Fruit fly (Drosophila melanogaster): Measurements from ENCODE around the gene CG7990.

CG7990 gene

dm6 chrX:19201630-19202029 is at the start of gene CG7990:
Gene CG7990 (minus strand): TSS chrX:19201979.
- TF ChIP-seq CG8159 (tag; optimal IDR thresholded peaks at IDR 0.05) (no peak), CG4496 (GFP tag; IDR thresholded peaks at IDR 0.05) (no peak), CG14655 (GFP tag; optimal IDR thresholded peaks at IDR 0.05) (no peak), Pif1A (GFP tag; optimal IDR thresholded peaks at IDR 0.05) (no peak), CG8301 (tag; optimal IDR thresholded peaks at IDR 0.05) (no peak), CG34367 (tag; optimal IDR thresholded peaks at IDR 0.05) (no peak), gl (tag; optimal IDR thresholded peaks at IDR 0.05) (no peak)

DNA sequence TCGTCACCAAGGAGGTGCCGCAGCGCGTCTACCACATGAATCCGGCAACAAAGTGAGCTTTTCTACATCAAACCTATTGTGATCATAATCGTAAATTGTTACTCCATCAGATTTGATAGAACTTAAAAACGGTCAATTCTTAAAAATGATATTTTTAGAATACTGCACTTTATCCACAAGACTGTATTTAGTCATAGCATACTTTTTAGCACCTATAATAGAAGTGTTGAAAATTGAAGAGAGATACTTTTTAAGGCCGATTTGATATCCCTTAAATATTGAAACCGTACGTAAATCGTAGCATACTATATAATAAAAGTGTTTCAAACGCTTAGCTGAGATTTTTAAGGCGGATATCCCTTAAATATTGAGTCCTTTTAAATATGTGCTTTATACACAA is 48.4 kb upstream of the CG7990 start:
- no peak for TF ChIP-seq gl (tag; optimal IDR thresholded peaks at IDR 0.05)
- TF ChIP-seq CG10348 (GFP tag; IDR thresholded peaks at IDR 0.05), result no peak
- TF ChIP-seq Pif1B (GFP tag; optimal IDR thresholded peaks at IDR 0.05), result no peak
- no peak for TF ChIP-seq CG14655 (GFP tag; optimal IDR thresholded peaks at IDR 0.05)
- no peak for TF ChIP-seq fd96Ca (GFP tag; IDR thresholded peaks at IDR 0.05)
- no peak for TF ChIP-seq CG9948 (tag; optimal IDR thresholded peaks at IDR 0.05)
- TF ChIP-seq Snoo (tag; optimal IDR thresholded peaks at IDR 0.05), result no peak
- no peak for TF ChIP-seq CG4496 (GFP tag; IDR thresholded peaks at IDR 0.05)
- no peak for TF ChIP-seq Pif1A (GFP tag; optimal IDR thresholded peaks at IDR 0.05)
- no peak for TF ChIP-seq CG15710 (tag; optimal IDR thresholded peaks at IDR 0.05)
- no peak for TF ChIP-seq CG34367 (tag; optimal IDR thresholded peaks at IDR 0.05)
- TF ChIP-seq CG8159 (tag; optimal IDR thresholded peaks at IDR 0.05), result no peak
- no peak for TF ChIP-seq Ets98B (GFP tag; IDR thresholded peaks at IDR 0.05)
- TF ChIP-seq CG12605 (GFP tag; IDR thresholded peaks at IDR 0.05), result no peak
- no peak for TF ChIP-seq CG8301 (tag; optimal IDR thresholded peaks at IDR 0.05)
- no peak for TF ChIP-seq D1 (tag; optimal IDR thresholded peaks at IDR 0.05)
- TF ChIP-seq CG32121 (GFP tag; IDR thresholded peaks at IDR 0.05), result no peak
- no peak for TF ChIP-seq CG17806 (tag; optimal IDR thresholded peaks at IDR 0.05)

dm6 chrX:19249339-19249738 is 47.6 kb upstream of the CG7990 start:
- TF ChIP-seq CG32121 (GFP tag; IDR thresholded peaks at IDR 0.05) (no peak), Pif1B (GFP tag; optimal IDR thresholded peaks at IDR 0.05) (no peak), CG4496 (GFP tag; IDR thresholded peaks at IDR 0.05) (no peak), CG12605 (GFP tag; IDR thresholded peaks at IDR 0.05) (no peak)

dm6 chrX:19248426-19249217 is 46.8 kb upstream of the CG7990 start, which contains the start of gene Hs3st-B:
Gene Hs3st-B (plus strand): TSS chrX:19248639.
- TF ChIP-seq CG32121 (GFP tag; IDR thresholded peaks at IDR 0.05), result no peak
- TF ChIP-seq Snoo (tag; optimal IDR thresholded peaks at IDR 0.05), result no peak
- TF ChIP-seq fd96Ca (GFP tag; IDR thresholded peaks at IDR 0.05), result no peak
- TF ChIP-seq CG4496 (GFP tag; IDR thresholded peaks at IDR 0.05), result peak; percentile 52; the same call in 1 of the 3 replicates
- TF ChIP-seq CG13204 (GFP tag; optimal IDR thresholded peaks at IDR 0.05), result peak; percentile 86
- no peak for TF ChIP-seq EcR (GFP tag; optimal IDR thresholded peaks at IDR 0.05)
- TF ChIP-seq rn (GFP tag; IDR thresholded peaks at IDR 0.05), result no peak

- TF ChIP-seq CG15710 (tag; optimal IDR thresholded peaks at IDR 0.05) (no peak), CG8159 (tag; optimal IDR thresholded peaks at IDR 0.05) (peak; percentile 40), fd96Ca (GFP tag; IDR thresholded peaks at IDR 0.05) (no peak), CG4496 (GFP tag; IDR thresholded peaks at IDR 0.05) (0 out of 3 replicates have a peak, but pooled peaks have one; percentile 39)
These were observed 45.6 kb upstream of the CG7990 start, which contains the start of gene CG7992 for dm6 chrX:19247200-19248052. Gene CG7992 (minus strand): TSS chrX:19247250.

- TF ChIP-seq Pif1A (GFP tag; optimal IDR thresholded peaks at IDR 0.05), result peak; percentile 31
- TF ChIP-seq CG34367 (tag; optimal IDR thresholded peaks at IDR 0.05), result no peak
- peak; percentile 8 for TF ChIP-seq D1 (tag; optimal IDR thresholded peaks at IDR 0.05)
- TF ChIP-seq CG12605 (GFP tag; IDR thresholded peaks at IDR 0.05), result peak; percentile 17; the same call in 1 of the 2 replicates
- peak; percentile 48 for TF ChIP-seq CG8159 (tag; optimal IDR thresholded peaks at IDR 0.05)
- peak; percentile 31 for TF ChIP-seq CG8301 (tag; optimal IDR thresholded peaks at IDR 0.05)
- no peak for TF ChIP-seq Snoo (tag; optimal IDR thresholded peaks at IDR 0.05)
These were observed 41.6 kb upstream of the CG7990 start, which contains the start of gene CG7889 for dm6 chrX:19243379-19243834. Gene CG7889 (plus strand): TSS chrX:19243631.

Measured in whole organism, pupa.